Fruit fly (Drosophila melanogaster) Kc167 (cell line): ENCODE measurements around the gene PIG-P.

Source experiments
- Sin3A ChIP-seq: fragments of >200 bp; optimal IDR thresholded peaks from 2 replicates; lab custom pipeline; 2018; ENCODE audit warnings: missing external identifiers
- insv ChIP-seq: fragments of >200 bp; optimal IDR thresholded peaks from 3 replicates; lab custom pipeline; 2018; ENCODE audit warnings: missing external identifiers
- psq ChIP-seq: fragments of >200 bp; optimal IDR thresholded peaks from 2 replicates; lab custom pipeline; 2017; ENCODE audit warnings: missing external identifiers

- TF ChIP-seq insv (lab: Kevin White, UChicago) = no peak
- TF ChIP-seq psq (lab: Kevin White, UChicago) = no peak
- TF ChIP-seq Sin3A (lab: Kevin White, UChicago) = no peak
Observed at dm6 chr3R:26104302-26105140, 46.5 kb upstream of the PIG-P start.
